Worm (Caenorhabditis elegans) whole organism, L1 larva: ENCODE data around the gene nhr-267.
A peak's percentile ranks its signal among the peaks of the same experiment; 100 is the strongest.

Experiments
- F16B12.6 ChIP-seq: fragments of 150-350 bp; optimal IDR thresholded peaks from 2 replicates; lab custom pipeline; 2014; ENCODE audit warnings: missing biosample characterization, missing genetic modification characterization
- ceh-8 ChIP-seq: fragments of 200-800 bp; sonication (Bioruptor generic); optimal IDR thresholded peaks from 2 replicates; lab custom pipeline; 2018; ENCODE audit warnings: mild to moderate bottlenecking, missing genetic modification characterization, moderate library complexity, missing compliant biosample characterization
- ceh-90 ChIP-seq: sonication (generic microtip); optimal IDR thresholded peaks from 2 replicates; lab custom pipeline; 2016; ENCODE audit warnings: missing genetic modification characterization, missing compliant biosample characterization
- ces-1 ChIP-seq: fragments of 150-350 bp; optimal IDR thresholded peaks from 2 replicates; lab custom pipeline; 2014; ENCODE audit warnings: missing biosample characterization, missing genetic modification reagents, missing genetic modification characterization
- dpl-1 ChIP-seq, 3 experiments: fragments of 150-350 bp in 2 of 3; sonication (generic microtip) in 1 of 3; optimal IDR thresholded peaks; 2 replicates each; lab custom pipeline; 2014 to 2017; ENCODE audit warnings: missing biosample characterization in 3 of 3, missing genetic modification characterization in 3 of 3, missing genetic modification reagents in 3 of 3
- efl-1 ChIP-seq, 4 experiments: fragments of 150-350 bp; optimal IDR thresholded peaks in 3 of 4; peaks in 1 of 4; 1 replicate in 1 of 4; 2 replicates in 3 of 4; lab custom pipeline; 2014; ENCODE audit warnings: missing biosample characterization in 2 of 4, missing genetic modification characterization in 2 of 4, missing genetic modification reagents in 2 of 4
- egl-27 ChIP-seq, 2 experiments: fragments of 150-350 bp in 1 of 2; sonication (generic microtip); optimal IDR thresholded peaks; 3 replicates each; lab custom pipeline; 2017 to 2018; ENCODE audit warnings: missing biosample characterization in 2 of 2, missing genetic modification characterization in 2 of 2, missing genetic modification reagents in 2 of 2
- elt-2 ChIP-seq: sonication (generic microtip); optimal IDR thresholded peaks from 2 replicates; lab custom pipeline; 2016; ENCODE audit warnings: missing genetic modification characterization, mild to moderate bottlenecking, inconsistent platforms, missing compliant biosample characterization, missing genetic modification reagents
- ets-5 ChIP-seq: fragments of 200-800 bp; sonication (Bioruptor generic); IDR thresholded peaks from 2 replicates; pipeline ENCODE4 v1.3.6; 2022; ENCODE audit warnings: missing genetic modification characterization, missing compliant biosample characterization
- fkh-10 ChIP-seq: sonication (generic microtip); optimal IDR thresholded peaks from 2 replicates; lab custom pipeline; 2017; ENCODE audit warnings: missing biosample characterization, missing genetic modification reagents, missing genetic modification characterization
- fkh-4 ChIP-seq: sonication (generic microtip); optimal IDR thresholded peaks from 2 replicates; lab custom pipeline; 2016; ENCODE audit warnings: missing compliant biosample characterization, missing genetic modification characterization, borderline replicate concordance
- fos-1 ChIP-seq: fragments of 150-350 bp; optimal IDR thresholded peaks from 2 replicates; lab custom pipeline; 2014; ENCODE audit warnings: missing biosample characterization, missing genetic modification characterization
- grh-1 ChIP-seq: fragments of 200-800 bp; sonication (Bioruptor generic); IDR thresholded peaks from 2 replicates; pipeline ENCODE4 v1.3.6; 2022; ENCODE audit warnings: missing genetic modification reagents, missing genetic modification characterization, missing compliant biosample characterization
- hlh-4 ChIP-seq: sonication (generic microtip); optimal IDR thresholded peaks from 2 replicates; lab custom pipeline; 2016; ENCODE audit warnings: mild to moderate bottlenecking, missing genetic modification characterization, missing compliant biosample characterization
- hpl-2 ChIP-seq: fragments of 150-350 bp; optimal IDR thresholded peaks from 2 replicates; lab custom pipeline; 2014; ENCODE audit warnings: missing biosample characterization, missing genetic modification reagents, missing genetic modification characterization
- jun-1 ChIP-seq: fragments of 150-350 bp; optimal IDR thresholded peaks from 2 replicates; lab custom pipeline; 2014; ENCODE audit warnings: missing biosample characterization, missing genetic modification reagents, missing genetic modification characterization
- lin-35 ChIP-seq, 2 experiments: fragments of 150-350 bp; optimal IDR thresholded peaks; 2 replicates each; lab custom pipeline; 2014; ENCODE audit warnings: missing biosample characterization in 2 of 2, missing genetic modification characterization in 2 of 2, missing genetic modification reagents in 2 of 2
- mab-9 ChIP-seq: fragments of 200-800 bp; sonication (Bioruptor generic); IDR thresholded peaks from 2 replicates; pipeline ENCODE4 v1.3.6; 2022; ENCODE audit warnings: missing genetic modification reagents, missing genetic modification characterization, missing compliant biosample characterization
- mep-1 ChIP-seq: fragments of 150-350 bp; optimal IDR thresholded peaks from 2 replicates; lab custom pipeline; 2014; ENCODE audit warnings: missing biosample characterization, missing genetic modification characterization
- nhr-12 ChIP-seq: sonication (generic microtip); optimal IDR thresholded peaks from 2 replicates; lab custom pipeline; 2017; ENCODE audit warnings: missing biosample characterization, missing genetic modification characterization
- nhr-20 ChIP-seq: sonication (generic microtip); optimal IDR thresholded peaks from 2 replicates; lab custom pipeline; 2016; ENCODE audit warnings: mild to moderate bottlenecking, missing genetic modification characterization, missing compliant biosample characterization
- nhr-237 ChIP-seq: fragments of 150-350 bp; optimal IDR thresholded peaks from 2 replicates; lab custom pipeline; 2014; ENCODE audit warnings: missing biosample characterization, missing genetic modification characterization
- nhr-47 ChIP-seq: sonication (generic microtip); optimal IDR thresholded peaks from 2 replicates; lab custom pipeline; 2016; ENCODE audit warnings: mild to moderate bottlenecking, missing genetic modification characterization, moderate library complexity, missing compliant biosample characterization
- nhr-71 ChIP-seq: sonication (generic microtip); optimal IDR thresholded peaks from 2 replicates; lab custom pipeline; 2016; ENCODE audit warnings: mild to moderate bottlenecking, missing genetic modification characterization, moderate library complexity, missing compliant biosample characterization
- nhr-76 ChIP-seq: sonication (generic microtip); optimal IDR thresholded peaks from 2 replicates; lab custom pipeline; 2017; ENCODE audit warnings: missing biosample characterization, missing genetic modification characterization
- nhr-85 ChIP-seq: sonication (generic microtip); peaks from one replicate; lab custom pipeline; 2016; ENCODE audit warnings: missing genetic modification characterization, inconsistent platforms, missing compliant biosample characterization
- nhr-90 ChIP-seq: sonication (generic microtip); optimal IDR thresholded peaks from 2 replicates; lab custom pipeline; 2016; ENCODE audit warnings: mild to moderate bottlenecking, missing genetic modification characterization, missing compliant biosample characterization; ENCODE audit not compliant: poor library complexity
- pag-3 ChIP-seq: sonication (generic microtip); optimal IDR thresholded peaks from 2 replicates; lab custom pipeline; 2017; ENCODE audit warnings: missing genetic modification characterization, mild to moderate bottlenecking, missing compliant biosample characterization, antibody characterized with exemption, borderline replicate concordance; ENCODE audit not compliant: insufficient read depth
- pqm-1 ChIP-seq: sonication (generic microtip); optimal IDR thresholded peaks from 3 replicates; lab custom pipeline; 2017; ENCODE audit warnings: missing biosample characterization, missing genetic modification characterization
- sup-37 ChIP-seq: fragments of 200-800 bp; sonication (Bioruptor generic); optimal IDR thresholded peaks from 2 replicates; lab custom pipeline; 2018; ENCODE audit warnings: mild to moderate bottlenecking, missing genetic modification characterization, missing compliant biosample characterization
- unc-130 ChIP-seq: fragments of 150-350 bp; optimal IDR thresholded peaks from 2 replicates; lab custom pipeline; 2017; ENCODE audit warnings: missing biosample characterization, missing genetic modification characterization, inconsistent platforms
- unc-30 ChIP-seq: sonication (generic microtip); optimal IDR thresholded peaks from 2 replicates; lab custom pipeline; 2017; ENCODE audit warnings: missing biosample characterization, missing genetic modification characterization
- unc-62 ChIP-seq: fragments of 150-350 bp; optimal IDR thresholded peaks from 2 replicates; lab custom pipeline; 2014; ENCODE audit warnings: missing biosample characterization, missing genetic modification reagents, missing genetic modification characterization
- unc-98 ChIP-seq: fragments of 200-800 bp; sonication (Bioruptor generic); IDR thresholded peaks from 2 replicates; pipeline ENCODE4 v1.3.6; 2022; ENCODE audit warnings: missing genetic modification characterization, missing compliant biosample characterization
- vab-15 ChIP-seq: sonication (generic microtip); optimal IDR thresholded peaks from 2 replicates; lab custom pipeline; 2017; ENCODE audit warnings: missing genotype, mild to moderate bottlenecking, missing genetic modification characterization, missing compliant biosample characterization
- xbp-1 ChIP-seq: sonication (generic microtip); optimal IDR thresholded peaks from 2 replicates; lab custom pipeline; 2016; ENCODE audit warnings: missing genetic modification characterization, missing compliant biosample characterization

The nhr-267 gene

DNA sequence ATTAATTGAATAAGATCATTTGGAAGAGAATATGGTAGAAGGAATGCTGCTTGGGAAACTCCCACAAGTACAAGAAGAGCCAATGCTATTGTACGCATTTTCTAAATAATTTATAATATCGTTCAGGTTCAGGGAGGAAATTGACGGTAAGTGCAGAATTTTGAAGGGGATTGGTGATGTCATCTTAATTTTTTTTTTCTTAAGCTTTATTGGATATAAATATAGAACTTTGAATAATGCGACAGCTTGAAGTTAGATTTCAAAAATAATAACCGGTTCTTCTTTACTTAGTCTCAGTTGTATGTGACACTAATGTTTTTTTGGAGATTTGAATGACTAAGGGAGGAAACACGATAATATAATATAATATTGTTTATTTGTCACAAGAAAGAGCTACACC is 44.5 kb upstream of the nhr-267 start, which contains the start of gene nspg-7.1:
TSS of gene nspg-7.1 (minus strand) at position 101 of the 400 bp plus-strand sequence.
- TF ChIP-seq elt-2, result no peak
- no peak for TF ChIP-seq grh-1 (GFP tag; lab: Robert Waterston, UW)
- TF ChIP-seq nhr-85 (tag; lab: Kevin White, UChicago), result no peak

DNA sequence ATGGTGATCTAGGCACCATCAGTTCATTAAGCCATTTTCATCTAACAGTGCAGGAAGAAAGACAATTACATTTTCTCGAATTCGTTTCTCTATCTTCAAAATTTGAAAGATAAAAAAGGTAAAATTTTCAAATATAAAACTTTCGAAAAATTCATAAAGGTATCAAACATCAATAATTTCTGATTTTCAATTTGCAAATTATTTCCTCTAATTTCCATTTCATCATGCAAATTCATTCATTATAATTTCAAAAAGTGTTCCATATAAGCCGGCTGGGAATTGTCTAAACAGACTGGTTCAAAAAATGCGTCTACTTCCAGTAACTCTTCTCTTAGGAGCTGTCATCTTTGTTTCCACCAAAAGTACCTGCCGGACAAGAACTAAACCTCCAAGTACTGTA is 41.5 kb upstream of the nhr-267 start, which contains the start of gene clec-183:
TSS of gene clec-183 (plus strand) at position 301 of the 400 bp plus-strand sequence.
- no peak for TF ChIP-seq jun-1 (tag; lab: Kevin White, UChicago)
- no peak for TF ChIP-seq sup-37 (GFP tag; lab: Kevin White, UChicago)
- no peak for TF ChIP-seq ces-1 (GFP tag; lab: Kevin White, UChicago)
- no peak for TF ChIP-seq nhr-71 (tag; lab: Kevin White, UChicago)
- TF ChIP-seq pqm-1, result no peak
- no peak for TF ChIP-seq fos-1 (tag; lab: Kevin White, UChicago)
- TF ChIP-seq nhr-76 (tag; lab: Kevin White, UChicago), result no peak
- no peak for TF ChIP-seq mep-1 (tag; lab: Kevin White, UChicago)
- no peak for TF ChIP-seq hpl-2 (GFP tag; lab: Kevin White, UChicago)
- TF ChIP-seq ceh-8, result no peak

DNA sequence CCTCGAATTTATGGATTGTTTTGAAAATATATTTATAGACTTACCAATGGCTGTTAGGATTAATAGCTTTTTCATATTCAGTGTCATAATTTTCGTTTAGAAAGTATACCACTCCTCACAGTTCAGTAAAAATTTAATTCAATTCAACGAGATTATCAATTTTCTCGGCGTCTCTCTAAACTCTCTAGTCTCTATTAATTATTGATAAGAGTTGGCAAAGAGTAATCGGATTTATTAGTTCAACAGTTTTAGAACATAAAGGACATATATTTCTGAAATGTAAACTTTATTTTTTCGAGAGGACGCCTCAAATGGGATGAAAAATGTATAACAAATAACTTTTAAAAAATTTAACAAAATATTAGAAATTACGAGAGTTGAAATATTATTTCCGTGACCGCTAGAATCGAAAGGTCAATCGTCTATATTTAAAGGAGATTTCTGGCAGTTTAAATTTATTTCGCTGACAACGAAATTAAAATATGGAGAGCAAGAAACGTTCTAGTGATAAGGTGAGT is 37.8 kb upstream of the nhr-267 start, which contains the start of the genes nspg-11 and F49C12.15:
TSS of gene nspg-11 (minus strand) at position 101 of the 518 bp plus-strand sequence.
TSS of gene F49C12.15 (plus strand) at position 468 of the 518 bp plus-strand sequence.
- no peak for TF ChIP-seq fkh-10 (GFP tag; lab: Kevin White, UChicago)
- no peak for TF ChIP-seq egl-27 (tag; optimal IDR thresholded peaks at IDR 0.05; lab: Kevin White, UChicago)
- TF ChIP-seq fkh-4 (tag; lab: Kevin White, UChicago), result no peak
- no peak for TF ChIP-seq ets-5 (GFP tag; lab: Robert Waterston, UW)
- no peak for TF ChIP-seq xbp-1
- TF ChIP-seq nhr-237 (tag; lab: Kevin White, UChicago), result no peak
- no peak for TF ChIP-seq mep-1 (tag; lab: Kevin White, UChicago)
- TF ChIP-seq ceh-90 (tag; lab: Kevin White, UChicago), result no peak
- no peak for TF ChIP-seq unc-130 (tag; lab: Kevin White, UChicago)
- TF ChIP-seq vab-15 (tag; lab: Kevin White, UChicago), result no peak
- TF ChIP-seq unc-30 (tag; lab: Kevin White, UChicago), result no peak
- TF ChIP-seq unc-62, result no peak
- TF ChIP-seq efl-1 (optimal IDR thresholded peaks at IDR 0.05; lab: Kevin White, UChicago), result no peak
- no peak for TF ChIP-seq efl-1 (GFP tag; optimal IDR thresholded peaks at IDR 0.05 in 1 of 2; lab: Kevin White, UChicago)
- TF ChIP-seq F16B12.6 (tag; lab: Kevin White, UChicago), result no peak
- TF ChIP-seq lin-35 (GFP tag; optimal IDR thresholded peaks at IDR 0.05; lab: Kevin White, UChicago), result no peak
- TF ChIP-seq dpl-1 (GFP tag; optimal IDR thresholded peaks at IDR 0.05; lab: Kevin White, UChicago), result no peak

DNA sequence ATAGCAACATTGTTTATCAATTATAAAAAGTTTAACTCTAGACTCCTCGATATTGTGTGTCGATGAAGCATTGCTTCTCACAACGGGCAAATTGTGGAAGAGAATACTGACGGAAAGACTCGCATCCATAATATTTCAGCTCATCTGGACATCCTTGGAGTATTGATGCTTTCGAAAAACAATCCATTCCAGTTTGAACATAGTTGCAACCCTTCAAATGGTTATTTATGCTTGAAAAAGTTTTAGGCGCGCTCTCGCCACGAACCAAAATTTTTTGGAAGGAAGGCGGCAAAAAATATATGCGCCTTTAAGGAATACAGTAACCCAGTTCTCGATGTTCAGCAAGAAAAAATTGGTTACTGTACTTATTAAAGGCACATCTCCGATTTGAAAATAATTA is 36.3 kb upstream of the nhr-267 start:
- TF ChIP-seq mab-9 (no peak), pag-3 (no peak), nhr-90 (tag; lab: Kevin White, UChicago) (peak; percentile 0), nhr-20 (tag; lab: Kevin White, UChicago) (no peak), hlh-4 (tag; lab: Kevin White, UChicago) (no peak), efl-1 (optimal IDR thresholded peaks at IDR 0.05; lab: Kevin White, UChicago) (no peak), efl-1 (GFP tag; optimal IDR thresholded peaks at IDR 0.05 in 1 of 2; lab: Kevin White, UChicago) (peak in 1 of 2 experiments; percentile 68), unc-98 (GFP tag; lab: Robert Waterston, UW) (no peak), nhr-12 (tag; lab: Kevin White, UChicago) (no peak), lin-35 (GFP tag; optimal IDR thresholded peaks at IDR 0.05; lab: Kevin White, UChicago) (peak in 1 of 2 experiments; percentile 6), hpl-2 (GFP tag; lab: Kevin White, UChicago) (peak; percentile 8), nhr-47 (peak; percentile 7)
